Worm (Caenorhabditis elegans): ENCODE measurements around the gene nkat-1.

The nkat-1 gene

ce11 chrX:14180151-14180550, 40.2 kb upstream of the nkat-1 start, which contains the start of gene C37E2.3 (continued):
- no peak for TF ChIP-seq die-1 (tag; optimal IDR thresholded peaks at IDR 0.05)
- TF ChIP-seq hmg-20 (GFP tag; IDR thresholded peaks at IDR 0.05) = no peak

- TF ChIP-seq ZK185.1 (tag; optimal IDR thresholded peaks at IDR 0.05; ENCODE audit: poor library complexity, severe bottlenecking) = no peak
- no peak for TF ChIP-seq D2030.7 (GFP tag; IDR thresholded peaks at IDR 0.05)
- TF ChIP-seq C17E4.6 (GFP tag; IDR thresholded peaks at IDR 0.05) = no peak
- TF ChIP-seq lsy-27 (tag; optimal IDR thresholded peaks at IDR 0.05; ENCODE audit: borderline replicate concordance, insufficient read depth) = no peak
- TF ChIP-seq tlf-1 (GFP tag; optimal IDR thresholded peaks at IDR 0.05) = no peak
- no peak for TF ChIP-seq snpc-1.1 (tag; optimal IDR thresholded peaks at IDR 0.05; ENCODE audit: insufficient read depth)
- no peak for TF ChIP-seq unc-130 (GFP tag; optimal IDR thresholded peaks at IDR 0.05)
- no peak for TF ChIP-seq snpc-4 (GFP tag; optimal IDR thresholded peaks at IDR 0.05)
- no peak for TF ChIP-seq snpc-4 (tag; optimal IDR thresholded peaks at IDR 0.05)
- no peak for TF ChIP-seq lag-1 (GFP tag; IDR thresholded peaks at IDR 0.05)
- no peak for TF ChIP-seq let-607 (tag; optimal IDR thresholded peaks at IDR 0.05)
- TF ChIP-seq bed-2 (GFP tag; IDR thresholded peaks at IDR 0.05) = no peak
- TF ChIP-seq ceh-58 (GFP tag; IDR thresholded peaks at IDR 0.05) = no peak
- no peak for TF ChIP-seq attf-5 (GFP tag; optimal IDR thresholded peaks at IDR 0.05)
- no peak for TF ChIP-seq cebp-1 (GFP tag; IDR thresholded peaks at IDR 0.05)
- no peak for TF ChIP-seq cebp-1 (tag; optimal IDR thresholded peaks at IDR 0.05)
- no peak for TF ChIP-seq sptf-2 (GFP tag; optimal IDR thresholded peaks at IDR 0.05)
- no peak for TF ChIP-seq Y53G8AR.9 (GFP tag; conservative IDR thresholded peaks at IDR 0.05)
Observed at ce11 chrX:14179488-14179887, 39.5 kb upstream of the nkat-1 start.

ce11 chrX:14178688-14179087, 38.7 kb upstream of the nkat-1 start, which contains the start of gene C37E2.10:
Gene C37E2.10, plus strand, starts transcription at chrX:14178988.
- TF ChIP-seq Y53F4B.3 (GFP tag; IDR thresholded peaks at IDR 0.05) (no peak), rcor-1 (GFP tag; IDR thresholded peaks at IDR 0.05) (no peak), athp-1 (tag; optimal IDR thresholded peaks at IDR 0.05) (no peak), ztf-18 (tag; optimal IDR thresholded peaks at IDR 0.05) (no peak), hsf-1 (GFP tag; IDR thresholded peaks at IDR 0.05) (no peak), F33H1.4 (GFP tag; IDR thresholded peaks at IDR 0.05) (no peak), Y79H2A.3 (GFP tag; conservative IDR thresholded peaks at IDR 0.05) (no peak), tbx-9 (tag; optimal IDR thresholded peaks at IDR 0.05; ENCODE audit: borderline replicate concordance) (no peak), bed-2 (GFP tag; IDR thresholded peaks at IDR 0.05) (no peak), ceh-27 (GFP tag; optimal IDR thresholded peaks at IDR 0.05) (no peak), tlf-1 (GFP tag; optimal IDR thresholded peaks at IDR 0.05) (no peak), ztf-22 (GFP tag; optimal IDR thresholded peaks at IDR 0.05) (no peak), efl-1 (GFP tag; optimal IDR thresholded peaks at IDR 0.05) (no peak), let-607 (tag; optimal IDR thresholded peaks at IDR 0.05) (no peak), F23B12.7 (tag; optimal IDR thresholded peaks at IDR 0.05; ENCODE audit: insufficient read depth) (no peak), hmg-1.2 (GFP tag; IDR thresholded peaks at IDR 0.05) (no peak), die-1 (tag; optimal IDR thresholded peaks at IDR 0.05) (no peak), ceh-91 (GFP tag; IDR thresholded peaks at IDR 0.05) (no peak), bed-1 (GFP tag; IDR thresholded peaks at IDR 0.05) (no peak), lin-40 (tag; optimal IDR thresholded peaks at IDR 0.05) (no peak)

Data from whole organism, young adult.